Worm (Caenorhabditis elegans) whole organism, late embryonic: Measurements from ENCODE around the gene sptl-3.

Experiments
- C08G9.2 ChIP-seq: sonication (generic microtip); optimal IDR thresholded peaks from 2 replicates; lab custom pipeline; 2016; ENCODE audit warnings: mild to moderate bottlenecking, missing genetic modification characterization, moderate library complexity, missing compliant biosample characterization
- F13H6.1 ChIP-seq: sonication (generic microtip); optimal IDR thresholded peaks from 2 replicates; lab custom pipeline; 2016; ENCODE audit warnings: missing genetic modification characterization, missing compliant biosample characterization
- K09A11.1 ChIP-seq: sonication (generic microtip); optimal IDR thresholded peaks from 2 replicates; lab custom pipeline; 2017; ENCODE audit warnings: antibody characterized with exemption, mild to moderate bottlenecking, missing genetic modification characterization, missing compliant biosample characterization; ENCODE audit not compliant: insufficient read depth
- Y22D7AL.16 ChIP-seq: sonication (generic microtip); optimal IDR thresholded peaks from 2 replicates; lab custom pipeline; 2016; ENCODE audit warnings: missing genetic modification characterization, missing compliant biosample characterization
- ceh-14 ChIP-seq: sonication (generic microtip); optimal IDR thresholded peaks from 2 replicates; lab custom pipeline; 2016; ENCODE audit warnings: missing genotype, missing genetic modification characterization, missing compliant biosample characterization
- ceh-18 ChIP-seq: sonication (generic microtip); optimal IDR thresholded peaks from 2 replicates; lab custom pipeline; 2016; ENCODE audit warnings: missing genetic modification characterization, missing compliant biosample characterization
- ceh-2 ChIP-seq: sonication (generic microtip); optimal IDR thresholded peaks from 2 replicates; lab custom pipeline; 2016; ENCODE audit warnings: missing genotype, missing genetic modification characterization, missing compliant biosample characterization
- ceh-22 ChIP-seq: sonication (generic microtip); optimal IDR thresholded peaks from 2 replicates; lab custom pipeline; 2017; ENCODE audit warnings: missing biosample characterization, missing genetic modification characterization
- ceh-30 ChIP-seq: fragments of 150-350 bp; optimal IDR thresholded peaks from 2 replicates; lab custom pipeline; 2014; ENCODE audit warnings: missing biosample characterization, missing genetic modification characterization
- ceh-34 ChIP-seq: sonication (generic microtip); optimal IDR thresholded peaks from 2 replicates; lab custom pipeline; 2016; ENCODE audit warnings: mild to moderate bottlenecking, missing genetic modification characterization, missing compliant biosample characterization
- ceh-9 ChIP-seq: sonication (generic microtip); optimal IDR thresholded peaks from 2 replicates; lab custom pipeline; 2016; ENCODE audit warnings: mild to moderate bottlenecking, missing genetic modification characterization, inconsistent platforms, missing compliant biosample characterization
- che-1 ChIP-seq: sonication (generic microtip); optimal IDR thresholded peaks from 2 replicates; lab custom pipeline; 2016; ENCODE audit warnings: mild to moderate bottlenecking, missing genetic modification characterization, missing compliant biosample characterization
- dmd-4 ChIP-seq: sonication (generic microtip); optimal IDR thresholded peaks from 2 replicates; lab custom pipeline; 2016; ENCODE audit warnings: borderline replicate concordance, missing genetic modification characterization, missing compliant biosample characterization
- dve-1 ChIP-seq: sonication (generic microtip); optimal IDR thresholded peaks from 2 replicates; lab custom pipeline; 2017; ENCODE audit warnings: antibody characterized with exemption, mild to moderate bottlenecking, missing genetic modification characterization, missing compliant biosample characterization
- elt-2 ChIP-seq: sonication (generic microtip); optimal IDR thresholded peaks from 2 replicates; lab custom pipeline; 2016; ENCODE audit warnings: missing genetic modification reagents, missing genetic modification characterization, missing compliant biosample characterization
- elt-4 ChIP-seq: sonication (generic microtip); optimal IDR thresholded peaks from 2 replicates; lab custom pipeline; 2016; ENCODE audit warnings: missing genetic modification characterization, missing compliant biosample characterization
- fax-1 ChIP-seq: sonication (generic microtip); optimal IDR thresholded peaks from 2 replicates; lab custom pipeline; 2016; ENCODE audit warnings: missing genotype, missing genetic modification characterization, missing compliant biosample characterization
- fkh-10 ChIP-seq: fragments of 150-350 bp; optimal IDR thresholded peaks from 2 replicates; lab custom pipeline; 2014; ENCODE audit warnings: missing biosample characterization, missing genetic modification reagents, missing genetic modification characterization
- hlh-30 ChIP-seq: sonication (generic microtip); optimal IDR thresholded peaks from 2 replicates; lab custom pipeline; 2017; ENCODE audit warnings: antibody characterized with exemption, missing genetic modification characterization, missing compliant biosample characterization; ENCODE audit not compliant: insufficient read depth
- hlh-6 ChIP-seq: sonication (generic microtip); optimal IDR thresholded peaks from 2 replicates; lab custom pipeline; 2016; ENCODE audit warnings: missing genotype, missing genetic modification characterization, missing compliant biosample characterization
- lim-6 ChIP-seq: sonication (generic microtip); optimal IDR thresholded peaks from 2 replicates; lab custom pipeline; 2016; ENCODE audit warnings: missing genetic modification characterization, missing compliant biosample characterization
- madf-2 ChIP-seq: sonication (generic microtip); optimal IDR thresholded peaks from 2 replicates; lab custom pipeline; 2017; ENCODE audit warnings: missing genetic modification characterization, missing compliant biosample characterization
- nhr-11 ChIP-seq: fragments of 150-350 bp; optimal IDR thresholded peaks from 2 replicates; lab custom pipeline; 2014; ENCODE audit warnings: missing biosample characterization, missing genetic modification characterization
- odd-2 ChIP-seq: sonication (generic microtip); optimal IDR thresholded peaks from 2 replicates; lab custom pipeline; 2017; ENCODE audit warnings: antibody characterized with exemption, mild to moderate bottlenecking, missing genetic modification characterization, missing compliant biosample characterization
- pha-4 ChIP-seq: fragments of 150-350 bp; optimal IDR thresholded peaks from 2 replicates; lab custom pipeline; 2018; ENCODE audit warnings: missing biosample characterization, missing genetic modification reagents, missing genetic modification characterization
- pqm-1 ChIP-seq: sonication (generic microtip); optimal IDR thresholded peaks from 2 replicates; lab custom pipeline; 2016; ENCODE audit warnings: missing genetic modification characterization, missing compliant biosample characterization
- sdc-2 ChIP-seq: sonication (generic microtip); optimal IDR thresholded peaks from 2 replicates; lab custom pipeline; 2016; ENCODE audit warnings: missing genotype, missing genetic modification characterization, missing compliant biosample characterization
- sox-4 ChIP-seq: sonication (generic microtip); optimal IDR thresholded peaks from 2 replicates; lab custom pipeline; 2017; ENCODE audit warnings: mild to moderate bottlenecking, missing genetic modification characterization, inconsistent platforms, missing compliant biosample characterization
- syd-9 ChIP-seq: sonication (generic microtip); optimal IDR thresholded peaks from 2 replicates; lab custom pipeline; 2016; ENCODE audit warnings: mild to moderate bottlenecking, missing genetic modification characterization, moderate library complexity, missing compliant biosample characterization
- tbx-2 ChIP-seq: sonication (generic microtip); optimal IDR thresholded peaks from 2 replicates; lab custom pipeline; 2016; ENCODE audit warnings: missing genetic modification characterization, missing compliant biosample characterization
- tbx-7 ChIP-seq: sonication (generic microtip); optimal IDR thresholded peaks from 2 replicates; lab custom pipeline; 2016; ENCODE audit warnings: missing genotype, missing genetic modification characterization, missing compliant biosample characterization
- unc-3 ChIP-seq, 2 experiments: fragments of 200-800 bp in 1 of 2; sonication (Bioruptor generic) in 1 of 2; sonication (generic microtip) in 1 of 2; conservative IDR thresholded peaks in 1 of 2; optimal IDR thresholded peaks in 1 of 2; 2 replicates each; pipeline versions ENCODE4 v1.3.6 to Lab custom; 2016 to 2022; ENCODE audit warnings: missing compliant biosample characterization in 2 of 2, missing genetic modification characterization in 2 of 2, missing genetic modification reagents in 1 of 2
- unc-42 ChIP-seq: sonication (generic microtip); optimal IDR thresholded peaks from 2 replicates; lab custom pipeline; 2016; ENCODE audit warnings: missing genotype, missing genetic modification characterization, missing compliant biosample characterization
- unc-86 ChIP-seq: sonication (generic microtip); optimal IDR thresholded peaks from 2 replicates; lab custom pipeline; 2016; ENCODE audit warnings: missing genetic modification characterization, missing compliant biosample characterization
- ztf-16 ChIP-seq: sonication (generic microtip); optimal IDR thresholded peaks from 2 replicates; lab custom pipeline; 2017; ENCODE audit warnings: missing genetic modification characterization, missing compliant biosample characterization

Gene sptl-3

ce11 chrV:13908120-13908915, 15.2 kb downstream of the sptl-3 start:
- no peak for TF ChIP-seq fax-1
- TF ChIP-seq ceh-18 (tag; lab: Kevin White, UChicago), result no peak
- no peak for TF ChIP-seq pqm-1
- no peak for TF ChIP-seq odd-2
- TF ChIP-seq ztf-16 (tag; lab: Kevin White, UChicago), result no peak
- TF ChIP-seq dmd-4, result no peak
- no peak for TF ChIP-seq ceh-22 (tag; lab: Kevin White, UChicago)
- TF ChIP-seq, all 69 proteins: peak for 0

- TF ChIP-seq madf-2 (tag; lab: Kevin White, UChicago) (no peak), tbx-2 (tag; lab: Kevin White, UChicago) (no peak), sdc-2 (no peak), unc-42 (tag; lab: Kevin White, UChicago) (no peak), pqm-1 (no peak), K09A11.1 (tag; lab: Kevin White, UChicago) (no peak)
Observed at ce11 chrV:13908916-13909176, 15.7 kb downstream of the sptl-3 start, which contains the start of gene C06B3.6. Gene C06B3.6, minus strand, starts transcription at chrV:13908967.

- TF ChIP-seq dve-1 (tag; lab: Kevin White, UChicago), result no peak
- TF ChIP-seq madf-2 (tag; lab: Kevin White, UChicago), result no peak
- TF ChIP-seq hlh-6 (tag; lab: Kevin White, UChicago), result no peak
- TF ChIP-seq ceh-30 (tag; lab: Kevin White, UChicago), result no peak
- TF ChIP-seq che-1, result no peak
- TF ChIP-seq Y22D7AL.16 (tag; lab: Kevin White, UChicago), result no peak
- TF ChIP-seq hlh-30 (tag; lab: Kevin White, UChicago), result peak; percentile 34
Observed at ce11 chrV:13909400-13909799, 16.3 kb downstream of the sptl-3 start, which contains the start of gene C06B3.7. Gene C06B3.7, plus strand, starts transcription at chrV:13909686.

- no peak for TF ChIP-seq elt-2
- TF ChIP-seq hlh-6 (tag; lab: Kevin White, UChicago), result no peak
- TF ChIP-seq tbx-7 (tag; lab: Kevin White, UChicago), result no peak
- TF ChIP-seq, all 69 proteins: peak for 0
Observed at ce11 chrV:13915390-13915789, 22.3 kb downstream of the sptl-3 start, which contains the start of gene gcy-32. Gene gcy-32, minus strand, starts transcription at chrV:13915490.

ce11 chrV:13916196-13916595, 23.1 kb downstream of the sptl-3 start, which contains the start of gene str-252:
Gene str-252, plus strand, starts transcription at chrV:13916496.
- TF ChIP-seq hlh-30 (tag; lab: Kevin White, UChicago), result no peak
- no peak for TF ChIP-seq ceh-14 (tag; lab: Kevin White, UChicago)
- no peak for TF ChIP-seq unc-42 (tag; lab: Kevin White, UChicago)
- TF ChIP-seq F13H6.1 (tag; lab: Kevin White, UChicago), result no peak
- no peak for TF ChIP-seq unc-86 (tag; lab: Kevin White, UChicago)
- TF ChIP-seq lim-6, result no peak
- TF ChIP-seq C08G9.2 (tag; lab: Kevin White, UChicago), result no peak
- no peak for TF ChIP-seq che-1
- TF ChIP-seq ceh-30 (tag; lab: Kevin White, UChicago), result no peak
- TF ChIP-seq dve-1 (tag; lab: Kevin White, UChicago), result no peak
- TF ChIP-seq dmd-4, result no peak
- TF ChIP-seq ceh-22 (tag; lab: Kevin White, UChicago), result no peak
- TF ChIP-seq K09A11.1 (tag; lab: Kevin White, UChicago), result no peak
- TF ChIP-seq fkh-10, result no peak
- no peak for TF ChIP-seq unc-3 (GFP tag; conservative IDR thresholded peaks at IDR 0.05; lab: Robert Waterston, UW)
- no peak for TF ChIP-seq unc-3 (tag; optimal IDR thresholded peaks at IDR 0.05; lab: Kevin White, UChicago)

ce11 chrV:13918341-13918740, 25.2 kb downstream of the sptl-3 start, which contains the start of gene str-250:
Gene str-250, plus strand, starts transcription at chrV:13918641.
- TF ChIP-seq ceh-9 (tag; lab: Kevin White, UChicago) (no peak), ceh-34 (tag; lab: Kevin White, UChicago) (no peak), unc-42 (tag; lab: Kevin White, UChicago) (no peak), sox-4 (tag; lab: Kevin White, UChicago) (no peak), syd-9 (tag; lab: Kevin White, UChicago) (no peak), nhr-11 (tag; lab: Kevin White, UChicago) (no peak), pha-4 (tag; lab: Kevin White, UChicago) (no peak), ceh-2 (no peak), elt-4 (tag; lab: Kevin White, UChicago) (no peak)
- TF ChIP-seq, all 69 proteins: peak for 0
